Fruit fly (Drosophila melanogaster): ENCODE data around the gene CG7560.

DNA sequence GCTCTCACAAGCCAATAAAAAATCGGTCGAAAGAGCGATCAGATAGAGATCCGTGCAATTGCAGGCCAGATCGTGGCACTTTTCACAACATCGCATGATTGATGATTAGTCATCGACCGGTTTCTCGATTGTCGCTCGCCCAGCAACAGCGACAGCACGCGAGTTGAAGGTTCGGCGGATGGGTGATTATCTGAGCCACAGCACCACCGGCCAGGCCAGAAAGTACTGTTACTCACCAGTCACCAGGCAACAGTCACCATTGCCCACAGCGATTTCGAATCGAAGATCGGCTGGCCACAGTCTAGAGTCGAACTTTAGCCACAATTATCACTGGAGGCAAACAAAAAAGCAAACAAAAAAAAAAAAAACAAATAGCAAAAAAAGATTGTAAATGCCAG lies 7.0 kb downstream of the CG7560 start:
- TF ChIP-seq h (optimal IDR thresholded peaks at IDR 0.05) (no peak), insv (optimal IDR thresholded peaks at IDR 0.05) (no peak)
